Worm (Caenorhabditis elegans) whole organism, young adult: ENCODE data around the gene srh-287.

Experiments
- D2030.7 ChIP-seq: fragments of 200-800 bp; sonication (Bioruptor generic); IDR thresholded peaks from 2 replicates; pipeline ENCODE4 v1.3.6; 2022; ENCODE audit warnings: missing genetic modification reagents, missing genetic modification characterization, missing compliant biosample characterization
- F10E7.11 ChIP-seq: sonication (generic microtip); optimal IDR thresholded peaks from 2 replicates; lab custom pipeline; 2017; ENCODE audit warnings: mild to moderate bottlenecking, missing genetic modification characterization, moderate library complexity, missing compliant biosample characterization
- K11D2.4 ChIP-seq: fragments of 200-800 bp; sonication (Bioruptor generic); IDR thresholded peaks from 2 replicates; pipeline ENCODE4 v1.3.6; 2022; ENCODE audit warnings: missing genetic modification reagents, missing genetic modification characterization, missing compliant biosample characterization
- K12H6.12 ChIP-seq: fragments of 200-800 bp; sonication (Bioruptor generic); optimal IDR thresholded peaks from 2 replicates; lab custom pipeline; 2018; ENCODE audit warnings: mild to moderate bottlenecking, missing genetic modification characterization, missing compliant biosample characterization
- Y79H2A.3 ChIP-seq: fragments of 200-800 bp; sonication (Bioruptor generic); conservative IDR thresholded peaks from 2 replicates; pipeline ENCODE4 v1.3.6; 2022; ENCODE audit warnings: missing genetic modification reagents, missing genetic modification characterization, missing compliant biosample characterization
- Y95B8A.8 ChIP-seq: fragments of 200-800 bp; sonication (Bioruptor generic); IDR thresholded peaks from 2 replicates; pipeline ENCODE4 v1.3.6; 2022; ENCODE audit warnings: missing genetic modification reagents, missing genetic modification characterization, missing compliant biosample characterization
- aptf-3 ChIP-seq: fragments of 200-800 bp; sonication (Bioruptor generic); IDR thresholded peaks from 2 replicates; pipeline ENCODE4 v1.3.6; 2022; ENCODE audit warnings: missing genetic modification characterization, missing compliant biosample characterization
- attf-5 ChIP-seq: fragments of 200-800 bp; sonication (Bioruptor generic); optimal IDR thresholded peaks from 2 replicates; lab custom pipeline; 2018; ENCODE audit warnings: mild to moderate bottlenecking, missing genetic modification characterization, missing compliant biosample characterization
- bed-1 ChIP-seq: fragments of 200-800 bp; sonication (Bioruptor generic); IDR thresholded peaks from 2 replicates; pipeline ENCODE4 v1.3.6; 2022; ENCODE audit warnings: missing genetic modification reagents, missing genetic modification characterization, missing compliant biosample characterization
- ceh-40 ChIP-seq: fragments of 200-800 bp; sonication (Bioruptor generic); IDR thresholded peaks from 2 replicates; pipeline ENCODE4 v1.3.6; 2022; ENCODE audit warnings: missing genetic modification characterization, missing compliant biosample characterization
- ceh-91 ChIP-seq: fragments of 200-800 bp; sonication (Bioruptor generic); IDR thresholded peaks from 2 replicates; pipeline ENCODE4 v1.3.6; 2022; ENCODE audit warnings: missing genetic modification reagents, missing genetic modification characterization, missing compliant biosample characterization
- chd-7 ChIP-seq: sonication (generic microtip); optimal IDR thresholded peaks from 2 replicates; lab custom pipeline; 2016; ENCODE audit warnings: mild to moderate bottlenecking, missing genetic modification characterization, moderate library complexity, missing compliant biosample characterization
- dpl-1 ChIP-seq: fragments of 150-350 bp; optimal IDR thresholded peaks from 2 replicates; lab custom pipeline; 2014; ENCODE audit warnings: missing biosample characterization, missing genetic modification reagents, missing genetic modification characterization
- hmg-1.2 ChIP-seq: fragments of 200-800 bp; sonication (Bioruptor generic); IDR thresholded peaks from 2 replicates; pipeline ENCODE4 v1.3.6; 2022; ENCODE audit warnings: missing genetic modification reagents, missing genetic modification characterization, missing compliant biosample characterization
- hmg-20 ChIP-seq: fragments of 200-800 bp; sonication (Bioruptor generic); IDR thresholded peaks from 2 replicates; pipeline ENCODE4 v1.3.6; 2022; ENCODE audit warnings: missing genetic modification reagents, missing genetic modification characterization, missing compliant biosample characterization
- hrde-1 ChIP-seq: sonication (generic microtip); optimal IDR thresholded peaks from 2 replicates; lab custom pipeline; 2016; ENCODE audit warnings: missing genetic modification characterization, mild to moderate bottlenecking, missing compliant biosample characterization, moderate library complexity, missing genotype, missing genetic modification reagents, borderline replicate concordance
- hsf-1 ChIP-seq: fragments of 200-800 bp; sonication (Bioruptor generic); IDR thresholded peaks from 2 replicates; pipeline ENCODE4 v1.3.6; 2022; ENCODE audit warnings: missing genetic modification reagents, missing genetic modification characterization, missing compliant biosample characterization
- lin-54 ChIP-seq: fragments of 200-800 bp; sonication (Bioruptor generic); optimal IDR thresholded peaks from 2 replicates; lab custom pipeline; 2018; ENCODE audit warnings: mild to moderate bottlenecking, missing genetic modification characterization, missing compliant biosample characterization
- lir-1 ChIP-seq: fragments of 200-800 bp; sonication (Bioruptor generic); conservative IDR thresholded peaks from 2 replicates; pipeline ENCODE4 v1.3.6; 2022; ENCODE audit warnings: missing genetic modification reagents, missing genetic modification characterization, missing compliant biosample characterization
- madf-3 ChIP-seq: fragments of 200-800 bp; sonication (Bioruptor generic); IDR thresholded peaks from 2 replicates; pipeline ENCODE4 v1.3.6; 2022; ENCODE audit warnings: missing genetic modification reagents, missing genetic modification characterization, missing compliant biosample characterization
- madf-6 ChIP-seq: fragments of 200-800 bp; sonication (Bioruptor generic); IDR thresholded peaks from 2 replicates; pipeline ENCODE4 v1.3.6; 2022; ENCODE audit warnings: missing genetic modification reagents, missing genetic modification characterization, missing compliant biosample characterization
- mes-4 ChIP-seq: sonication (generic microtip); optimal IDR thresholded peaks from 2 replicates; lab custom pipeline; 2016; ENCODE audit warnings: missing genotype, missing genetic modification characterization, missing compliant biosample characterization
- nhr-120 ChIP-seq: fragments of 200-800 bp; sonication (Bioruptor generic); IDR thresholded peaks from 2 replicates; pipeline ENCODE4 v1.3.6; 2022; ENCODE audit warnings: missing genetic modification characterization, missing compliant biosample characterization
- nhr-27 ChIP-seq: fragments of 200-800 bp; sonication (Bioruptor generic); optimal IDR thresholded peaks from 2 replicates; lab custom pipeline; 2018; ENCODE audit warnings: mild to moderate bottlenecking, missing genetic modification characterization, moderate library complexity, missing compliant biosample characterization
- nhr-80 ChIP-seq: sonication (generic microtip); optimal IDR thresholded peaks from 2 replicates; lab custom pipeline; 2016; ENCODE audit warnings: missing genetic modification characterization, missing compliant biosample characterization
- pbrm-1 ChIP-seq: fragments of 200-800 bp; sonication (Bioruptor generic); IDR thresholded peaks from 2 replicates; pipeline ENCODE4 v1.3.6; 2022; ENCODE audit warnings: missing genetic modification reagents, missing genetic modification characterization, missing compliant biosample characterization
- rpc-1 ChIP-seq, 2 experiments: fragments of 150-350 bp in 1 of 2; sonication (generic microtip) in 1 of 2; optimal IDR thresholded peaks; 2 replicates each; lab custom pipeline; 2014 to 2018; ENCODE audit warnings: missing biosample characterization in 1 of 2, missing genetic modification characterization in 1 of 2, missing genetic modification reagents in 1 of 2, missing genotype in 1 of 2
- sea-2 ChIP-seq: fragments of 200-800 bp; sonication (Bioruptor generic); IDR thresholded peaks from 2 replicates; pipeline ENCODE4 v1.3.6; 2022; ENCODE audit warnings: missing genetic modification characterization, missing compliant biosample characterization
- snpc-1.1 ChIP-seq: sonication (generic microtip); optimal IDR thresholded peaks from 2 replicates; lab custom pipeline; 2017; ENCODE audit warnings: missing genetic modification characterization, mild to moderate bottlenecking, missing compliant biosample characterization, antibody characterized with exemption, moderate library complexity, missing genotype, missing genetic modification reagents; ENCODE audit not compliant: insufficient read depth
- snpc-1.3 ChIP-seq: sonication (generic microtip); optimal IDR thresholded peaks from 2 replicates; lab custom pipeline; 2017; ENCODE audit warnings: missing genetic modification characterization, mild to moderate bottlenecking, missing compliant biosample characterization, antibody characterized with exemption, moderate library complexity, missing genotype, missing genetic modification reagents; ENCODE audit not compliant: insufficient read depth
- snpc-3.4 ChIP-seq: sonication (generic microtip); optimal IDR thresholded peaks from 2 replicates; lab custom pipeline; 2017; ENCODE audit warnings: missing genetic modification characterization, mild to moderate bottlenecking, missing compliant biosample characterization, antibody characterized with exemption, moderate library complexity, missing genotype, missing genetic modification reagents
- snpc-4 ChIP-seq, 5 experiments: fragments of 150-350 bp in 1 of 5; sonication (generic microtip) in 4 of 5; optimal IDR thresholded peaks; 2 replicates each; lab custom pipeline; 2014 to 2018; ENCODE audit warnings: missing genetic modification characterization in 5 of 5, missing biosample characterization in 3 of 5, antibody characterized with exemption in 2 of 5, mild to moderate bottlenecking in 2 of 5, missing compliant biosample characterization in 2 of 5, missing genotype in 2 of 5, moderate library complexity in 2 of 5, missing genetic modification reagents in 1 of 5
- sptf-2 ChIP-seq: fragments of 200-800 bp; sonication (Bioruptor generic); optimal IDR thresholded peaks from 2 replicates; lab custom pipeline; 2018; ENCODE audit warnings: mild to moderate bottlenecking, missing genetic modification characterization, missing compliant biosample characterization
- unc-62 ChIP-seq: fragments of 150-350 bp; optimal IDR thresholded peaks from 2 replicates; lab custom pipeline; 2014; ENCODE audit warnings: missing biosample characterization, missing genetic modification reagents, missing genetic modification characterization
- zfh-2 ChIP-seq: fragments of 200-800 bp; sonication (Bioruptor generic); conservative IDR thresholded peaks from 2 replicates; pipeline ENCODE4 v1.3.6; 2022; ENCODE audit warnings: missing genetic modification reagents, missing genetic modification characterization, missing compliant biosample characterization
- ztf-18 ChIP-seq: sonication (generic microtip); optimal IDR thresholded peaks from 2 replicates; lab custom pipeline; 2016; ENCODE audit warnings: missing genotype, mild to moderate bottlenecking, missing genetic modification characterization, missing compliant biosample characterization
- ztf-25 ChIP-seq: fragments of 200-800 bp; sonication (Bioruptor generic); IDR thresholded peaks from 2 replicates; pipeline ENCODE4 v1.3.6; 2022; ENCODE audit warnings: missing genetic modification reagents, missing genetic modification characterization, missing compliant biosample characterization
- ztf-26 ChIP-seq: sonication (generic microtip); optimal IDR thresholded peaks from 2 replicates; lab custom pipeline; 2017; ENCODE audit warnings: missing genetic modification characterization, missing compliant biosample characterization

The srh-287 gene

ce11 chrV:17773108-17773507 lies 27.5 kb upstream of the srh-287 start, which contains the start of gene sre-21:
Gene sre-21 (minus strand): TSS chrV:17773208.
- no peak for TF ChIP-seq madf-3 (GFP tag; lab: Robert Waterston, UW)
- TF ChIP-seq, all 124 proteins: peak for 0

ce11 chrV:17777127-17777526 lies 23.5 kb upstream of the srh-287 start, which contains the start of gene ddo-1:
Gene ddo-1 (minus strand): TSS chrV:17777227.
- TF ChIP-seq hrde-1 (no peak), Y79H2A.3 (GFP tag; lab: Robert Waterston, UW) (no peak), hmg-20 (no peak), ztf-18 (tag; lab: Kevin White, UChicago) (no peak), chd-7 (tag; lab: Kevin White, UChicago) (no peak), zfh-2 (GFP tag; lab: Robert Waterston, UW) (no peak), Y95B8A.8 (GFP tag; lab: Robert Waterston, UW) (no peak), K11D2.4 (GFP tag; lab: Robert Waterston, UW) (no peak), D2030.7 (GFP tag; lab: Robert Waterston, UW) (no peak), hmg-1.2 (no peak), bed-1 (no peak), nhr-27 (tag; lab: Kevin White, UChicago) (no peak), hsf-1 (GFP tag; lab: Robert Waterston, UW) (no peak), madf-6 (GFP tag; lab: Robert Waterston, UW) (no peak), aptf-3 (no peak), lir-1 (no peak), ztf-26 (tag; lab: Kevin White, UChicago) (no peak)
- TF ChIP-seq, all 124 proteins: peak for 0

ce11 chrV:17777624-17778023 lies 23.0 kb upstream of the srh-287 start, which contains the start of gene C47A10.12:
Gene C47A10.12 (plus strand): TSS chrV:17777924.
- TF ChIP-seq dpl-1 (GFP tag; lab: Kevin White, UChicago) (no peak), snpc-1.1 (tag; lab: Kevin White, UChicago) (no peak), Y79H2A.3 (GFP tag; lab: Robert Waterston, UW) (no peak), pbrm-1 (GFP tag; lab: Robert Waterston, UW) (no peak), hsf-1 (GFP tag; lab: Robert Waterston, UW) (no peak), snpc-1.3 (no peak), sea-2 (GFP tag; lab: Robert Waterston, UW) (no peak)

- no peak for TF ChIP-seq lin-54
- TF ChIP-seq nhr-80 = peak; percentile 56
- TF ChIP-seq ceh-40 (GFP tag; lab: Robert Waterston, UW) = no peak
- TF ChIP-seq ceh-91 (GFP tag; lab: Robert Waterston, UW) = no peak
- no peak for TF ChIP-seq snpc-4 (GFP tag; optimal IDR thresholded peaks at IDR 0.05; lab: Kevin White, UChicago)
- TF ChIP-seq snpc-4 (tag; optimal IDR thresholded peaks at IDR 0.05; lab: Kevin White, UChicago) = peak in 1 of 4 experiments; percentile 10
Observed at ce11 chrV:17780285-17780684, 20.4 kb upstream of the srh-287 start.

ce11 chrV:17783542-17783941 lies 17.1 kb upstream of the srh-287 start, which contains the start of gene srab-12:
Gene srab-12 (minus strand): TSS chrV:17783642.
- TF ChIP-seq F10E7.11 (tag; lab: Kevin White, UChicago) = no peak
- TF ChIP-seq mes-4 (tag; lab: Kevin White, UChicago) = no peak
- TF ChIP-seq snpc-4 (GFP tag; optimal IDR thresholded peaks at IDR 0.05; lab: Kevin White, UChicago) = no peak
- no peak for TF ChIP-seq snpc-4 (tag; optimal IDR thresholded peaks at IDR 0.05; lab: Kevin White, UChicago)
- no peak for TF ChIP-seq pbrm-1 (GFP tag; lab: Robert Waterston, UW)
- TF ChIP-seq sea-2 (GFP tag; lab: Robert Waterston, UW) = no peak
- no peak for TF ChIP-seq snpc-3.4 (tag; lab: Kevin White, UChicago)
- TF ChIP-seq Y95B8A.8 (GFP tag; lab: Robert Waterston, UW) = no peak
- no peak for TF ChIP-seq rpc-1 (optimal IDR thresholded peaks at IDR 0.05; lab: Kevin White, UChicago)
- no peak for TF ChIP-seq rpc-1 (tag; optimal IDR thresholded peaks at IDR 0.05; lab: Kevin White, UChicago)
- no peak for TF ChIP-seq attf-5 (GFP tag; lab: Kevin White, UChicago)
- no peak for TF ChIP-seq sptf-2 (GFP tag; lab: Kevin White, UChicago)
- no peak for TF ChIP-seq unc-62
- TF ChIP-seq nhr-120 (GFP tag; lab: Robert Waterston, UW) = no peak
- no peak for TF ChIP-seq ceh-40 (GFP tag; lab: Robert Waterston, UW)
- no peak for TF ChIP-seq ztf-25 (GFP tag; lab: Robert Waterston, UW)
- TF ChIP-seq K12H6.12 = no peak
- TF ChIP-seq, all 124 proteins: peak for 0
